Fruit fly (Drosophila melanogaster): Measurements from ENCODE around the gene CG42613.
A peak's percentile ranks its signal among the peaks of the same experiment; 100 is the strongest.

Gene CG42613

dm6 chr3R:18918872-18919339 is 10.1 kb upstream of the CG42613 start (continued):
- TF ChIP-seq CG6175 (GFP tag; IDR thresholded peaks at IDR 0.05): peak; percentile 69; the same call in 2 of the 3 replicates
- peak; percentile 4 for TF ChIP-seq CG7556 (GFP tag; optimal IDR thresholded peaks at IDR 0.05)
- TF ChIP-seq zfh2 (GFP tag; optimal IDR thresholded peaks at IDR 0.05): peak; percentile 22
- TF ChIP-seq CG15514 (GFP tag; optimal IDR thresholded peaks at IDR 0.05): peak; percentile 43
- TF ChIP-seq salm (tag; optimal IDR thresholded peaks at IDR 0.05): no peak
- no peak for TF ChIP-seq Hr39 (optimal IDR thresholded peaks at IDR 0.05)
- TF ChIP-seq CG32532 (GFP tag; IDR thresholded peaks at IDR 0.05): 0 out of 2 replicates have a peak, but pooled peaks have one; percentile 37
- TF ChIP-seq Mrtf (GFP tag; IDR thresholded peaks at IDR 0.05): no peak
- peak; percentile 8 for TF ChIP-seq CG6813 (GFP tag; optimal IDR thresholded peaks at IDR 0.05)
- no peak for TF ChIP-seq jing (GFP tag; optimal IDR thresholded peaks at IDR 0.05)
- peak; percentile 99 for TF ChIP-seq mirr (GFP tag; optimal IDR thresholded peaks at IDR 0.05)
- no peak for TF ChIP-seq Kr (GFP tag; optimal IDR thresholded peaks at IDR 0.05)
- peak; percentile 51 for TF ChIP-seq CHES-1-like (GFP tag; optimal IDR thresholded peaks at IDR 0.05)
- TF ChIP-seq CG2875 (GFP tag; optimal IDR thresholded peaks at IDR 0.05): no peak
- TF ChIP-seq CG34376 (GFP tag; optimal IDR thresholded peaks at IDR 0.05): peak; percentile 97
- TF ChIP-seq CG6854 (GFP tag; optimal IDR thresholded peaks at IDR 0.05): peak; percentile 22
- TF ChIP-seq CG2129 (GFP tag; IDR thresholded peaks at IDR 0.05; ENCODE audit: partially characterized antibody): no peak
- TF ChIP-seq Scr (GFP tag; IDR thresholded peaks at IDR 0.05; ENCODE audit: partially characterized antibody): no peak
- no peak for TF ChIP-seq CG16813 (GFP tag; IDR thresholded peaks at IDR 0.05; ENCODE audit: partially characterized antibody)
- no peak for TF ChIP-seq cas (GFP tag; IDR thresholded peaks at IDR 0.05)
- TF ChIP-seq ro (GFP tag; IDR thresholded peaks at IDR 0.05): no peak
- TF ChIP-seq oc (tag; optimal IDR thresholded peaks at IDR 0.05): no peak
- TF ChIP-seq CG3281 (GFP tag; optimal IDR thresholded peaks at IDR 0.05): no peak
- TF ChIP-seq Eip74EF (GFP tag; optimal IDR thresholded peaks at IDR 0.05): peak in 1 of 2 experiments; percentile 19
- no peak for TF ChIP-seq nmo (GFP tag; optimal IDR thresholded peaks at IDR 0.05)
- TF ChIP-seq CG18599 (GFP tag; optimal IDR thresholded peaks at IDR 0.05): peak; percentile 61
- no peak for TF ChIP-seq crc (GFP tag; optimal IDR thresholded peaks at IDR 0.05)
- no peak for TF ChIP-seq CG4707 (GFP tag; optimal IDR thresholded peaks at IDR 0.05)
- TF ChIP-seq crol (GFP tag; IDR thresholded peaks at IDR 0.05): peak; percentile 98
- TF ChIP-seq cg (GFP tag; optimal IDR thresholded peaks at IDR 0.05): peak; percentile 52
- no peak for TF ChIP-seq jumu (GFP tag; optimal IDR thresholded peaks at IDR 0.05)
- no peak for TF ChIP-seq CG10274 (GFP tag; optimal IDR thresholded peaks at IDR 0.05)
- TF ChIP-seq lmd (GFP tag; IDR thresholded peaks at IDR 0.05): no peak
- TF ChIP-seq tx (GFP tag; optimal IDR thresholded peaks at IDR 0.05): peak; percentile 12
- TF ChIP-seq vfl (GFP tag; optimal IDR thresholded peaks at IDR 0.05): no peak
- peak; percentile 11 for TF ChIP-seq luna (GFP tag; optimal IDR thresholded peaks at IDR 0.05)
- TF ChIP-seq CG10209 (GFP tag; optimal IDR thresholded peaks at IDR 0.05): no peak
- no peak for TF ChIP-seq Ets97D (GFP tag; optimal IDR thresholded peaks at IDR 0.05)
- TF ChIP-seq CG8924 (tag; optimal IDR thresholded peaks at IDR 0.05): no peak
- no peak for TF ChIP-seq Fer3 (tag; optimal IDR thresholded peaks at IDR 0.05)
- TF ChIP-seq CG9727 (GFP tag; optimal IDR thresholded peaks at IDR 0.05): peak; percentile 49
- TF ChIP-seq Nf-YC (tag; optimal IDR thresholded peaks at IDR 0.05): peak; percentile 43
- peak; percentile 66 for TF ChIP-seq sqz (GFP tag; optimal IDR thresholded peaks at IDR 0.05)
- no peak for TF ChIP-seq Poxn (GFP tag; IDR thresholded peaks at IDR 0.05)
- 0 out of 2 replicates have a peak, but pooled peaks have one; percentile 40 for TF ChIP-seq Adf1 (GFP tag; IDR thresholded peaks at IDR 0.05)
- no peak for TF ChIP-seq CG8765 (GFP tag; IDR thresholded peaks at IDR 0.05)
- TF ChIP-seq dmrt99B (tag; optimal IDR thresholded peaks at IDR 0.05): no peak
- peak; percentile 19 for TF ChIP-seq Dek (tag; optimal IDR thresholded peaks at IDR 0.05)
- no peak for TF ChIP-seq CoRest (tag; optimal IDR thresholded peaks at IDR 0.05)
- peak; percentile 46 for TF ChIP-seq Deaf1 (tag; optimal IDR thresholded peaks at IDR 0.05)
